Fruit fly (Drosophila melanogaster) S2 (cell line): ENCODE data around the gene yellow-b.

Source experiments
- CG8478 ChIP-seq: fragments of >200 bp; optimal IDR thresholded peaks from 2 replicates; lab custom pipeline; 2018
- CTCF ChIP-seq, 2 experiments: fragments of >200 bp; optimal IDR thresholded peaks; 2 replicates each; lab custom pipeline; 2018

DNA sequence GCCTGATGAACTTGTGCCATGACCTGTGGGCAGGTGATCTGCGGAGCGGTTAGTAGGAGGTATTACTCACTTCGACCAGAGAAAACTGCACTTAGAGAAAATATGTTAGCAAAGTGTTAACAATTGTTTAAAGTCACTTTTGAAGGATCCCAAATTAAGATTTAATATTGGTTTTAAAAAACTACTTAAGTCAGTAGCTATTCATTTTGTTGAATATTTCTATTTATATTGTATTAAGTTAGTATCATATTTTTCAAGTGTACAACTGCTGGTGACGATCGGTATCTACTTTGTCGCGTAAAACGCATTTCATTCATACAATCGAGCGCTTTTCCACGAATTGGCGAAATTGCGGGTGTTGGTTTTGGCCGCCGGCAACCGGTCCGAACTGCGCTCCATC, 49.5 kb downstream of the yellow-b start:
- TF ChIP-seq CG8478 (lab: Kevin White, UChicago) (no peak), CTCF (optimal IDR thresholded peaks at IDR 0.05; lab: Kevin White, UChicago) (no peak)
